Fruit fly (Drosophila melanogaster): ENCODE data around the gene lawc.

DNA sequence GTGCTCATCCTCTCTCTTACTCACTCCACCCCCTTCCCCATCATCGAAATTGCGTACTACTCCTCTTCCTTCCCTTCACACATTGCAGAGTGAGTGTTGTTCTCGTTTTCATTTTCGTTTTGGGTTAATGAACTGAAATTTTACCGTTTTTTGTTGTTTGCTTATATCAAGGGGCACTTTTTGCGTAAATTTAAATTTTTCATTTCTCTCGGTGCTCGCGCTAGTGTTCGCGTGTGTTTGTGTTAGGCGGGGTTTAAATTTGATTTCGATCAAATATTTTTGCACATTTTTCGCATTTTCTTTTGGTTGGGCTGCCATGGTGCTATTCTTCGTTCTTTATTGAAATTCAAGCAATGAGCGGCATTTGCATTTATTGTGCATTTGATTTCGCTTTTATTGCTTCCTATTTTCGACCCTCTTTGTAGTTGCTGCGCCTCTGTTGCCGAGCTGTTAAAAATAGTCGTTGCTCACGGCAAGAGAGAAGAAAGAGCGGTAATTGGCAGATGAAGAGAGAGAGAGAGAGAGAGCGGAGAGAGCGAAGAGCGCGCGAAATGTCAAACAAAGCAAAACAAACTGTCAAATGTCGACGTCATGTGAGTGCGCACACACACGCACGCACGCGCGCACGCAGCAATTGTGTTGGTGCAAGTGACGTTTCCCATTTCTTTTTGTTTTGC lies 9.5 kb upstream of the lawc start:
- TF ChIP-seq insv (optimal IDR thresholded peaks at IDR 0.05) = no peak
- no peak for TF ChIP-seq Sin3A (optimal IDR thresholded peaks at IDR 0.05)
- TF ChIP-seq h (optimal IDR thresholded peaks at IDR 0.05) = no peak
- TF ChIP-seq Myc (optimal IDR thresholded peaks at IDR 0.05) = no peak
- TF ChIP-seq psq (optimal IDR thresholded peaks at IDR 0.05) = no peak
